Worm (Caenorhabditis elegans) whole organism, late embryonic: Measurements from ENCODE around the gene C44B7.5.

Experiments
- T23F11.4 ChIP-seq: fragments of 200-800 bp; sonication (Bioruptor generic); optimal IDR thresholded peaks from 2 replicates; lab custom pipeline; 2018; ENCODE audit warnings: mild to moderate bottlenecking, missing genetic modification characterization, missing compliant biosample characterization
- ama-1 ChIP-seq: fragments of 150-350 bp; optimal IDR thresholded peaks from 2 replicates; lab custom pipeline; 2014
- ceh-30 ChIP-seq: fragments of 150-350 bp; optimal IDR thresholded peaks from 2 replicates; lab custom pipeline; 2014; ENCODE audit warnings: missing biosample characterization, missing genetic modification characterization
- ceh-31 ChIP-seq: sonication (generic microtip); optimal IDR thresholded peaks from 2 replicates; lab custom pipeline; 2016; ENCODE audit warnings: missing genetic modification characterization, missing compliant biosample characterization
- ceh-48 ChIP-seq: sonication (generic microtip); optimal IDR thresholded peaks from 2 replicates; lab custom pipeline; 2016; ENCODE audit warnings: missing genetic modification characterization, inconsistent platforms, missing compliant biosample characterization
- dmd-4 ChIP-seq: sonication (generic microtip); optimal IDR thresholded peaks from 2 replicates; lab custom pipeline; 2016; ENCODE audit warnings: borderline replicate concordance, missing genetic modification characterization, missing compliant biosample characterization
- hlh-13 ChIP-seq: fragments of 200-800 bp; sonication (Bioruptor generic); optimal IDR thresholded peaks from 2 replicates; lab custom pipeline; 2018; ENCODE audit warnings: mild to moderate bottlenecking, missing genetic modification characterization, missing compliant biosample characterization
- nhr-11 ChIP-seq: fragments of 150-350 bp; optimal IDR thresholded peaks from 2 replicates; lab custom pipeline; 2014; ENCODE audit warnings: missing biosample characterization, missing genetic modification characterization
- pha-2 ChIP-seq: sonication (generic microtip); optimal IDR thresholded peaks from 2 replicates; lab custom pipeline; 2017; ENCODE audit warnings: mild to moderate bottlenecking, missing genetic modification characterization, missing compliant biosample characterization
- pha-4 ChIP-seq: fragments of 150-350 bp; optimal IDR thresholded peaks from 2 replicates; lab custom pipeline; 2018; ENCODE audit warnings: missing biosample characterization, missing genetic modification reagents, missing genetic modification characterization
- pqm-1 ChIP-seq: sonication (generic microtip); optimal IDR thresholded peaks from 2 replicates; lab custom pipeline; 2016; ENCODE audit warnings: missing genetic modification characterization, missing compliant biosample characterization
- syd-9 ChIP-seq: sonication (generic microtip); optimal IDR thresholded peaks from 2 replicates; lab custom pipeline; 2016; ENCODE audit warnings: mild to moderate bottlenecking, missing genetic modification characterization, moderate library complexity, missing compliant biosample characterization
- tbx-2 ChIP-seq: sonication (generic microtip); optimal IDR thresholded peaks from 2 replicates; lab custom pipeline; 2016; ENCODE audit warnings: missing genetic modification characterization, missing compliant biosample characterization
- ttx-3 ChIP-seq: sonication (generic microtip); optimal IDR thresholded peaks from 2 replicates; lab custom pipeline; 2016; ENCODE audit warnings: missing genetic modification reagents, missing genetic modification characterization, missing compliant biosample characterization

- TF ChIP-seq syd-9 (tag; lab: Kevin White, UChicago) = no peak
- TF ChIP-seq ttx-3 = no peak
- TF ChIP-seq ama-1 (lab: Kevin White, UChicago) = no peak
- TF ChIP-seq pqm-1 (tag; lab: Kevin White, UChicago) = no peak
- TF ChIP-seq T23F11.4 (GFP tag; lab: Kevin White, UChicago) = no peak
- no peak for TF ChIP-seq dmd-4 (tag; lab: Kevin White, UChicago)
- no peak for TF ChIP-seq tbx-2 (tag; lab: Kevin White, UChicago)
- TF ChIP-seq pha-4 (tag; lab: Kevin White, UChicago) = no peak
- no peak for TF ChIP-seq ceh-30 (tag; lab: Kevin White, UChicago)
- TF ChIP-seq hlh-13 (GFP tag; lab: Kevin White, UChicago) = no peak
- TF ChIP-seq ceh-48 (tag; lab: Kevin White, UChicago) = no peak
- TF ChIP-seq nhr-11 (tag; lab: Kevin White, UChicago) = no peak
- no peak for TF ChIP-seq ceh-31 (tag; lab: Kevin White, UChicago)
- no peak for TF ChIP-seq pha-2
Observed at ce11 chrII:6858201-6858600, 14.2 kb downstream of the C44B7.5 start, which contains the start of gene dnj-5.
